Fruit fly (Drosophila melanogaster): ENCODE data around the gene Ssl1.

- no peak for TF ChIP-seq CG7368 (GFP tag; optimal IDR thresholded peaks at IDR 0.05)
- peak; percentile 27 for TF ChIP-seq CG16779 (tag; optimal IDR thresholded peaks at IDR 0.05)
- no peak for TF ChIP-seq Hr39 (GFP tag; optimal IDR thresholded peaks at IDR 0.05)
- TF ChIP-seq CG6276 (GFP tag; optimal IDR thresholded peaks at IDR 0.05): peak; percentile 32
- peak; percentile 64 for TF ChIP-seq CG6808 (GFP tag; optimal IDR thresholded peaks at IDR 0.05)
- TF ChIP-seq eg (GFP tag; IDR thresholded peaks at IDR 0.05): peak; percentile 40; the same call in 2 of the 3 replicates
- TF ChIP-seq Eip75B (GFP tag; optimal IDR thresholded peaks at IDR 0.05): no peak
- peak; percentile 20 for TF ChIP-seq Met (GFP tag; optimal IDR thresholded peaks at IDR 0.05)
- no peak for TF ChIP-seq Sox102F (GFP tag; optimal IDR thresholded peaks at IDR 0.05)
Measured at dm6 chr3L:22847679-22848118, 31.2 kb upstream of the Ssl1 start.

Data from whole organism, prepupa.